Worm (Caenorhabditis elegans) whole organism, L2 larva: Measurements from ENCODE around the gene F59B10.6.

Experiments used
- aly-2 ChIP-seq: fragments of 150-350 bp; optimal IDR thresholded peaks from 2 replicates; lab custom pipeline; 2014; ENCODE audit warnings: missing biosample characterization, missing genetic modification characterization
- lin-13 ChIP-seq: fragments of 150-350 bp; optimal IDR thresholded peaks from 2 replicates; lab custom pipeline; 2014; ENCODE audit warnings: missing biosample characterization, missing genetic modification reagents, missing genetic modification characterization
- lin-39 ChIP-seq: fragments of 150-350 bp; optimal IDR thresholded peaks from 2 replicates; lab custom pipeline; 2014; ENCODE audit warnings: missing biosample characterization, missing genetic modification reagents, missing genetic modification characterization
- mbf-1 ChIP-seq: sonication (generic microtip); optimal IDR thresholded peaks from 2 replicates; lab custom pipeline; 2017; ENCODE audit warnings: missing biosample characterization, missing genetic modification characterization
- nhr-11 ChIP-seq: fragments of 150-350 bp; optimal IDR thresholded peaks from 2 replicates; lab custom pipeline; 2014; ENCODE audit warnings: missing biosample characterization, missing genetic modification characterization
- nhr-12 ChIP-seq: fragments of 150-350 bp; optimal IDR thresholded peaks from 2 replicates; lab custom pipeline; 2014; ENCODE audit warnings: missing biosample characterization, missing genetic modification characterization
- nhr-77 ChIP-seq: fragments of 150-350 bp; optimal IDR thresholded peaks from 2 replicates; lab custom pipeline; 2014; ENCODE audit warnings: missing biosample characterization, missing genetic modification characterization
- zag-1 ChIP-seq: fragments of 150-350 bp; optimal IDR thresholded peaks from 2 replicates; lab custom pipeline; 2014; ENCODE audit warnings: missing biosample characterization, missing genetic modification characterization
- ztf-11 ChIP-seq: sonication (generic microtip); optimal IDR thresholded peaks from 2 replicates; lab custom pipeline; 2017; ENCODE audit warnings: missing biosample characterization, missing genetic modification characterization
- ztf-4 ChIP-seq: fragments of 150-350 bp; optimal IDR thresholded peaks from 2 replicates; lab custom pipeline; 2014; ENCODE audit warnings: missing biosample characterization, missing genetic modification characterization

ce11 chrII:10519863-10520262 is 4.4 kb downstream of the F59B10.6 start:
- TF ChIP-seq zag-1 (tag; lab: Kevin White, UChicago) = no peak
- TF ChIP-seq nhr-77 = no peak
- TF ChIP-seq lin-39 = no peak
- TF ChIP-seq nhr-11 (tag; lab: Kevin White, UChicago) = no peak
- no peak for TF ChIP-seq aly-2 (tag; lab: Kevin White, UChicago)
- TF ChIP-seq nhr-12 (tag; lab: Kevin White, UChicago) = no peak
- TF ChIP-seq ztf-11 (tag; lab: Kevin White, UChicago) = no peak
- no peak for TF ChIP-seq lin-13 (GFP tag; lab: Kevin White, UChicago)
- no peak for TF ChIP-seq mbf-1 (tag; lab: Kevin White, UChicago)
- no peak for TF ChIP-seq ztf-4
